Worm (Caenorhabditis elegans) whole organism, midembryonic: Measurements from ENCODE around the gene F39D8.3.

Experiments used
- T22C8.4 ChIP-seq: fragments of 200-800 bp; sonication (Bioruptor generic); IDR thresholded peaks from 2 replicates; pipeline ENCODE4 v1.3.6; 2022; ENCODE audit warnings: missing genetic modification characterization, missing compliant biosample characterization
- flt-1 ChIP-seq: fragments of 200-800 bp; sonication (Bioruptor generic); IDR thresholded peaks from 2 replicates; pipeline ENCODE4 v1.3.6; 2022; ENCODE audit warnings: missing genetic modification characterization, missing compliant biosample characterization
- med-1 ChIP-seq: sonication (generic microtip); optimal IDR thresholded peaks from 2 replicates; lab custom pipeline; 2017; ENCODE audit warnings: missing genetic modification characterization, mild to moderate bottlenecking, missing compliant biosample characterization, antibody characterized with exemption, missing genetic modification reagents; ENCODE audit not compliant: insufficient read depth
- tab-1 ChIP-seq: fragments of 200-800 bp; sonication (Bioruptor generic); IDR thresholded peaks from 2 replicates; pipeline ENCODE4 v1.3.6; 2022; ENCODE audit warnings: missing genetic modification characterization, missing compliant biosample characterization
- ztf-23 ChIP-seq: fragments of 200-800 bp; sonication (Bioruptor generic); IDR thresholded peaks from 2 replicates; pipeline ENCODE4 v1.3.6; 2022; ENCODE audit warnings: missing genetic modification reagents, missing genetic modification characterization, missing compliant biosample characterization

DNA sequence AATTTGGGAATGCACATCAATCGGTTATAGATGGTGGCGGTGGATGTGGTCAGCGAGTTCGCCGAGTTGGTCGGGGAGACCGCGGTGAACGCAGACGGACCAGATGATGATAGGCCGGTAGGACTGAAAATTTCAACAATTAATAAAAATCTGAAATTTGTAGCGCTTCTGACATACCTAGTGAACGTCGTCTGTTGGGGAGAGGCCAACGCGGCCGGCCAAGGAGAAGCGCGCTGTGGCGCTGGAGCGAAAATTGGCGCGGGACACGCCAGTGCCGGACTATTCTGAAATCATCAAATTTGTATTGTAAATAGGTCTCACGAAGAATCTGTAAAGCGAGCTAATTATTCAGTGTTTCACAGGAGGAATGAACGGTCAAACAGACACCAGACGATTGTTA, 48.0 kb upstream of the F39D8.3 start:
- TF ChIP-seq flt-1 (GFP tag; lab: Robert Waterston, UW), result no peak
- no peak for TF ChIP-seq tab-1
- TF ChIP-seq T22C8.4, result no peak
- no peak for TF ChIP-seq ztf-23 (GFP tag; lab: Robert Waterston, UW)
- no peak for TF ChIP-seq med-1
